Worm (Caenorhabditis elegans) whole organism, L4 larva: ENCODE measurements around the gene sre-2.

Experiments
- D1046.2 ChIP-seq: fragments of 200-800 bp; sonication (Bioruptor generic); IDR thresholded peaks from 2 replicates; pipeline ENCODE4 v1.3.6; 2022; ENCODE audit warnings: missing genetic modification characterization, missing compliant biosample characterization
- F10B5.3 ChIP-seq: sonication (generic microtip); optimal IDR thresholded peaks from 2 replicates; lab custom pipeline; 2016; ENCODE audit warnings: mild to moderate bottlenecking, missing genetic modification characterization, missing compliant biosample characterization
- F26F4.8 ChIP-seq: fragments of 200-800 bp; sonication (Bioruptor generic); conservative IDR thresholded peaks from 2 replicates; pipeline ENCODE4 v1.3.6; 2022; ENCODE audit warnings: missing genetic modification characterization, missing compliant biosample characterization
- F37D6.2 ChIP-seq: sonication (generic microtip); optimal IDR thresholded peaks from 2 replicates; lab custom pipeline; 2016; ENCODE audit warnings: mild to moderate bottlenecking, missing genetic modification characterization, missing compliant biosample characterization
- F44E2.7 ChIP-seq: fragments of 200-800 bp; sonication (Bioruptor generic); IDR thresholded peaks from 2 replicates; pipeline ENCODE4 v2.1.2; 2022; ENCODE audit warnings: missing genetic modification characterization, missing compliant biosample characterization
- F49E8.2 ChIP-seq: sonication (generic microtip); optimal IDR thresholded peaks from 2 replicates; lab custom pipeline; 2016; ENCODE audit warnings: missing compliant biosample characterization, mild to moderate bottlenecking, missing genetic modification characterization, borderline replicate concordance
- R02D3.7 ChIP-seq: fragments of 150-350 bp; sonication (generic microtip); optimal IDR thresholded peaks from 3 replicates; lab custom pipeline; 2014; ENCODE audit warnings: missing biosample characterization, missing genetic modification characterization
- Y105C5A.15 ChIP-seq: fragments of 200-800 bp; sonication (Bioruptor generic); IDR thresholded peaks from 2 replicates; pipeline ENCODE4 v1.3.6; 2022; ENCODE audit warnings: missing genetic modification characterization, missing compliant biosample characterization
- Y5F2A.4 ChIP-seq: fragments of 200-800 bp; sonication (Bioruptor generic); optimal IDR thresholded peaks from 2 replicates; lab custom pipeline; 2018; ENCODE audit warnings: mild to moderate bottlenecking, missing genetic modification characterization, missing compliant biosample characterization
- ZK337.2 ChIP-seq: fragments of 200-800 bp; sonication (Bioruptor generic); IDR thresholded peaks from 2 replicates; pipeline ENCODE4 v1.3.6; 2022; ENCODE audit warnings: missing genetic modification reagents, missing genetic modification characterization, missing compliant biosample characterization
- aha-1 ChIP-seq: fragments of 150-350 bp; peaks from one replicate; lab custom pipeline; 2014; ENCODE audit warnings: missing biosample characterization, missing genetic modification characterization
- ama-1 ChIP-seq: fragments of 150-350 bp; optimal IDR thresholded peaks from 2 replicates; lab custom pipeline; 2014; ENCODE audit warnings: inconsistent platforms, mixed read lengths
- ceh-62 ChIP-seq: sonication (generic microtip); optimal IDR thresholded peaks from 2 replicates; lab custom pipeline; 2017; ENCODE audit warnings: missing biosample characterization, missing genetic modification characterization
- ces-1 ChIP-seq: fragments of 150-350 bp; sonication (generic microtip); optimal IDR thresholded peaks from 4 replicates; lab custom pipeline; 2014; ENCODE audit warnings: missing biosample characterization, missing genetic modification reagents, missing genetic modification characterization
- cey-2 ChIP-seq: sonication (generic microtip); optimal IDR thresholded peaks from 3 replicates; lab custom pipeline; 2017; ENCODE audit warnings: missing genetic modification characterization, mild to moderate bottlenecking, missing compliant biosample characterization, antibody characterized with exemption, borderline replicate concordance; ENCODE audit not compliant: insufficient read depth
- ctbp-1 ChIP-seq: fragments of 200-800 bp; sonication (Bioruptor generic); IDR thresholded peaks from 2 replicates; pipeline ENCODE4 v1.3.6; 2022; ENCODE audit warnings: missing genetic modification reagents, missing genetic modification characterization, missing compliant biosample characterization
- daf-12 ChIP-seq: fragments of 150-350 bp; optimal IDR thresholded peaks from 2 replicates; lab custom pipeline; 2014; ENCODE audit warnings: missing biosample characterization, missing genetic modification reagents, missing genetic modification characterization
- daf-16 ChIP-seq, 3 experiments: sonication (generic microtip); optimal IDR thresholded peaks; 2 replicates each; lab custom pipeline; 2016 to 2017; ENCODE audit warnings: missing genetic modification characterization in 3 of 3, missing genetic modification reagents in 3 of 3, mild to moderate bottlenecking in 2 of 3, missing compliant biosample characterization in 2 of 3, missing biosample characterization in 1 of 3, moderate library complexity in 1 of 3
- dmd-6 ChIP-seq: fragments of 200-800 bp; sonication (Bioruptor generic); IDR thresholded peaks from 2 replicates; pipeline ENCODE4 v1.3.6; 2022; ENCODE audit warnings: missing genetic modification reagents, missing genetic modification characterization, missing compliant biosample characterization
- dmd-8 ChIP-seq: fragments of 200-800 bp; sonication (Bioruptor generic); IDR thresholded peaks from 2 replicates; pipeline ENCODE4 v1.3.6; 2022; ENCODE audit warnings: missing genetic modification characterization, missing compliant biosample characterization
- dmd-9 ChIP-seq: fragments of 200-800 bp; sonication (Bioruptor generic); IDR thresholded peaks from 2 replicates; pipeline ENCODE4 v1.3.6; 2022; ENCODE audit warnings: missing genetic modification reagents, missing genetic modification characterization, missing compliant biosample characterization
- duxl-1 ChIP-seq: sonication (generic microtip); optimal IDR thresholded peaks from 2 replicates; lab custom pipeline; 2016; ENCODE audit warnings: mild to moderate bottlenecking, missing genetic modification characterization, moderate library complexity, missing compliant biosample characterization; ENCODE audit not compliant: poor library complexity
- dve-1 ChIP-seq: sonication (generic microtip); optimal IDR thresholded peaks from 2 replicates; lab custom pipeline; 2017; ENCODE audit warnings: antibody characterized with exemption, mild to moderate bottlenecking, missing genetic modification characterization, missing compliant biosample characterization; ENCODE audit not compliant: insufficient read depth
- egl-43 ChIP-seq: fragments of 200-800 bp; sonication (Bioruptor generic); IDR thresholded peaks from 2 replicates; pipeline ENCODE4 v1.3.6; 2022; ENCODE audit warnings: missing genetic modification reagents, missing genetic modification characterization, missing compliant biosample characterization
- gei-8 ChIP-seq: fragments of 200-800 bp; sonication (Bioruptor generic); optimal IDR thresholded peaks from 2 replicates; lab custom pipeline; 2018; ENCODE audit warnings: mild to moderate bottlenecking, missing genetic modification characterization, missing compliant biosample characterization
- lin-1 ChIP-seq: fragments of 200-800 bp; sonication (Bioruptor generic); IDR thresholded peaks from 2 replicates; pipeline ENCODE4 v1.3.6; 2022; ENCODE audit warnings: missing genetic modification reagents, missing genetic modification characterization, missing compliant biosample characterization
- lin-13 ChIP-seq: fragments of 150-350 bp; optimal IDR thresholded peaks from 2 replicates; lab custom pipeline; 2014; ENCODE audit warnings: missing biosample characterization, missing genetic modification reagents, missing genetic modification characterization
- lin-15B ChIP-seq: fragments of 150-350 bp; sonication (generic microtip); optimal IDR thresholded peaks from 3 replicates; lab custom pipeline; 2014; ENCODE audit warnings: missing biosample characterization, missing genetic modification characterization
- lin-29 ChIP-seq: fragments of 200-800 bp; sonication (Bioruptor generic); IDR thresholded peaks from 2 replicates; pipeline ENCODE4 v1.3.6; 2022; ENCODE audit warnings: missing genetic modification reagents, missing genetic modification characterization, missing compliant biosample characterization
- lin-39 ChIP-seq: fragments of 150-350 bp; optimal IDR thresholded peaks from 2 replicates; lab custom pipeline; 2014; ENCODE audit warnings: missing biosample characterization, missing genetic modification reagents, missing genetic modification characterization
- lir-3 ChIP-seq: sonication (generic microtip); optimal IDR thresholded peaks from 2 replicates; lab custom pipeline; 2016; ENCODE audit warnings: mild to moderate bottlenecking, missing genetic modification characterization, missing compliant biosample characterization
- lsy-2 ChIP-seq, 2 experiments: fragments of 150-350 bp in 1 of 2; sonication (generic microtip) in 1 of 2; optimal IDR thresholded peaks; 2 replicates each; lab custom pipeline; 2014 to 2017; ENCODE audit warnings: missing biosample characterization in 2 of 2, missing genetic modification characterization in 2 of 2
- mdl-1 ChIP-seq, 2 experiments: fragments of 150-350 bp in 1 of 2; sonication (generic microtip) in 1 of 2; optimal IDR thresholded peaks; 2 replicates each; lab custom pipeline; 2014 to 2017; ENCODE audit warnings: missing biosample characterization in 2 of 2, missing genetic modification characterization in 2 of 2
- mep-1 ChIP-seq: fragments of 150-350 bp; sonication (generic microtip); optimal IDR thresholded peaks from 3 replicates; lab custom pipeline; 2014; ENCODE audit warnings: missing biosample characterization, missing genetic modification characterization
- mxl-2 ChIP-seq: fragments of 200-800 bp; sonication (Bioruptor generic); conservative IDR thresholded peaks from 2 replicates; pipeline ENCODE4 v1.3.6; 2022; ENCODE audit warnings: missing genetic modification reagents, missing genetic modification characterization, missing compliant biosample characterization
- nhr-102 ChIP-seq: sonication (generic microtip); optimal IDR thresholded peaks from 2 replicates; lab custom pipeline; 2016; ENCODE audit warnings: mild to moderate bottlenecking, missing genetic modification characterization, moderate library complexity, missing compliant biosample characterization
- nhr-11 ChIP-seq: fragments of 150-350 bp; optimal IDR thresholded peaks from 2 replicates; lab custom pipeline; 2014; ENCODE audit warnings: missing biosample characterization, missing genetic modification characterization
- nhr-111 ChIP-seq: fragments of 200-800 bp; sonication (Bioruptor generic); optimal IDR thresholded peaks from 2 replicates; lab custom pipeline; 2018; ENCODE audit warnings: mild to moderate bottlenecking, missing genetic modification characterization, missing compliant biosample characterization
- nhr-237 ChIP-seq: sonication (generic microtip); optimal IDR thresholded peaks from 2 replicates; lab custom pipeline; 2017; ENCODE audit warnings: missing biosample characterization, missing genetic modification characterization
- nhr-6 ChIP-seq: fragments of 150-350 bp; optimal IDR thresholded peaks from 2 replicates; lab custom pipeline; 2014; ENCODE audit warnings: missing biosample characterization, missing genetic modification characterization
- saeg-2 ChIP-seq: fragments of 200-800 bp; sonication (Bioruptor generic); IDR thresholded peaks from 2 replicates; pipeline ENCODE4 v1.3.6; 2022; ENCODE audit warnings: missing genetic modification reagents, missing genetic modification characterization, missing compliant biosample characterization
- sdz-12 ChIP-seq: fragments of 200-800 bp; sonication (Bioruptor generic); optimal IDR thresholded peaks from 2 replicates; lab custom pipeline; 2018; ENCODE audit warnings: mild to moderate bottlenecking, missing genetic modification characterization, missing compliant biosample characterization
- set-16 ChIP-seq: fragments of 200-800 bp; sonication (Bioruptor generic); IDR thresholded peaks from 2 replicates; pipeline ENCODE4 v1.3.6; 2022; ENCODE audit warnings: missing genetic modification reagents, missing genetic modification characterization, missing compliant biosample characterization
- snpc-1.2 ChIP-seq: fragments of 200-800 bp; sonication (Bioruptor generic); IDR thresholded peaks from 2 replicates; pipeline ENCODE4 v1.3.6; 2022; ENCODE audit warnings: missing genetic modification reagents, missing genetic modification characterization, missing compliant biosample characterization
- tag-97 ChIP-seq: fragments of 200-800 bp; sonication (Bioruptor generic); IDR thresholded peaks from 2 replicates; pipeline ENCODE4 v1.3.6; 2022; ENCODE audit warnings: missing genetic modification characterization, missing compliant biosample characterization
- tra-1 ChIP-seq: fragments of 200-800 bp; sonication (Bioruptor generic); IDR thresholded peaks from 2 replicates; pipeline ENCODE4 v1.3.6; 2022; ENCODE audit warnings: missing genetic modification reagents, missing genetic modification characterization, missing compliant biosample characterization
- unc-62 ChIP-seq, 3 experiments: fragments of 150-350 bp in 1 of 3; sonication (generic microtip); optimal IDR thresholded peaks in 2 of 3; peaks in 1 of 3; 1 replicate in 1 of 3; 2 replicates in 2 of 3; lab custom pipeline; 2014 to 2017; ENCODE audit warnings: missing biosample characterization in 3 of 3, missing genetic modification characterization in 3 of 3, missing genetic modification reagents in 3 of 3, missing genotype in 1 of 3
- zag-1 ChIP-seq: fragments of 150-350 bp; optimal IDR thresholded peaks from 2 replicates; lab custom pipeline; 2014; ENCODE audit warnings: missing biosample characterization, missing genetic modification characterization
- zfp-2 ChIP-seq: sonication (generic microtip); optimal IDR thresholded peaks from 2 replicates; lab custom pipeline; 2016; ENCODE audit warnings: mild to moderate bottlenecking, missing genetic modification characterization, missing compliant biosample characterization
- zfp-3 ChIP-seq: fragments of 200-800 bp; sonication (Bioruptor generic); conservative IDR thresholded peaks from 2 replicates; pipeline ENCODE4 v1.3.6; 2022; ENCODE audit warnings: missing genetic modification reagents, missing genetic modification characterization, missing compliant biosample characterization
- ztf-11 ChIP-seq: fragments of 150-350 bp; optimal IDR thresholded peaks from 2 replicates; lab custom pipeline; 2014; ENCODE audit warnings: missing biosample characterization, missing genetic modification characterization

Gene sre-2

DNA sequence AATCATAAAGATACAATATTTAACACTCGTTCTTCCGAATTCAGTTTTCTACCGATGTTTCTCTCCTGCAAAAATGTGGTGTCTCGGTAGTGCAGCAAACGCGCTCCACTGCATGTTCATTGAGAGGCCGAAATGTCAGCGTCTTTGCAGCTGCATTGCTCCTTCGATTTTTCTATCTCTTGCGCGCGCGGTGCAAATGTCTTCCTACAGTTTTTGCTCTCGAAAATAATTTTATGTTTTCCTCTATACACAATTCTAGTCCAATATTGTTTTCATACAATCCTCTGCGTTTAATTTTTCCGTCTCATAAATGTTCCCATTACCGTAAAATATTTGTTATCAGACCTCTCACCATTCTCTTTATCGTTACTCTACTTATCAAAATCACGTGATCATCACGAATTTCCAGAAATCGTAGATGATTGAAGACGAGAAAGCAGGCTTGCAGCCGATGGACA lies 39.6 kb downstream of the sre-2 start, which contains the start of gene ufd-2 (continued):
- TF ChIP-seq set-16 (GFP tag; lab: Robert Waterston, UW) = no peak
- peak; percentile 70 for TF ChIP-seq nhr-11 (tag; lab: Kevin White, UChicago)
- TF ChIP-seq mxl-2 (GFP tag; lab: Robert Waterston, UW) = no peak
- TF ChIP-seq duxl-1 = no peak
- TF ChIP-seq D1046.2 (GFP tag; lab: Robert Waterston, UW) = no peak
- no peak; the same call in 1 of the 2 replicates for TF ChIP-seq dmd-6 (GFP tag; lab: Robert Waterston, UW)
- TF ChIP-seq ama-1 (lab: Kevin White, UChicago) = no peak
- TF ChIP-seq egl-43 (GFP tag; lab: Robert Waterston, UW) = no peak
- TF ChIP-seq R02D3.7 = no peak
- TF ChIP-seq lir-3 (tag; lab: Kevin White, UChicago) = no peak
- no peak for TF ChIP-seq snpc-1.2
- TF ChIP-seq F10B5.3 (tag; lab: Kevin White, UChicago) = no peak
- no peak for TF ChIP-seq Y105C5A.15
- no peak for TF ChIP-seq zfp-3 (GFP tag; lab: Robert Waterston, UW)
- no peak for TF ChIP-seq F49E8.2 (tag; lab: Kevin White, UChicago)
- no peak for TF ChIP-seq daf-16 (GFP tag; optimal IDR thresholded peaks at IDR 0.05; lab: Kevin White, UChicago)
- peak; percentile 64 for TF ChIP-seq daf-16 (tag; optimal IDR thresholded peaks at IDR 0.05; lab: Kevin White, UChicago)
- peak; percentile 80 for TF ChIP-seq lin-13 (GFP tag; lab: Kevin White, UChicago)
- no peak for TF ChIP-seq dmd-9 (GFP tag; lab: Robert Waterston, UW)
- no peak for TF ChIP-seq F26F4.8
- TF ChIP-seq ces-1 (GFP tag; lab: Kevin White, UChicago) = no peak
- TF ChIP-seq lin-1 = no peak
- peak in 1 of 2 experiments; percentile 26 for TF ChIP-seq mdl-1 (tag; optimal IDR thresholded peaks at IDR 0.05; lab: Kevin White, UChicago)
- peak; percentile 45 for TF ChIP-seq dve-1 (tag; lab: Kevin White, UChicago)
- no peak for TF ChIP-seq ZK337.2
- peak; percentile 2 for TF ChIP-seq aha-1
- no peak for TF ChIP-seq tag-97 (GFP tag; lab: Robert Waterston, UW)
- peak; percentile 23 for TF ChIP-seq F37D6.2 (tag; lab: Kevin White, UChicago)
- TF ChIP-seq lin-39 = no peak
- peak; percentile 26 for TF ChIP-seq nhr-6
- no peak for TF ChIP-seq saeg-2
- no peak for TF ChIP-seq cey-2 (tag; lab: Kevin White, UChicago)
- TF ChIP-seq nhr-237 (tag; lab: Kevin White, UChicago) = no peak
- no peak for TF ChIP-seq zfp-2 (tag; lab: Kevin White, UChicago)
- peak; percentile 84 for TF ChIP-seq mep-1 (tag; lab: Kevin White, UChicago)
- no peak for TF ChIP-seq ceh-62 (tag; lab: Kevin White, UChicago)
- TF ChIP-seq unc-62 (GFP tag; optimal IDR thresholded peaks at IDR 0.05 in 1 of 2; lab: Kevin White, UChicago) = peak in 1 of 2 experiments; percentile 85
- TF ChIP-seq unc-62 (tag; optimal IDR thresholded peaks at IDR 0.05; lab: Kevin White, UChicago) = no peak
- no peak for TF ChIP-seq F44E2.7
- no peak for TF ChIP-seq daf-12
- TF ChIP-seq lsy-2 (tag; optimal IDR thresholded peaks at IDR 0.05; lab: Kevin White, UChicago) = peak; percentile 10 to 76
- no peak for TF ChIP-seq Y5F2A.4
- TF ChIP-seq ztf-11 (tag; lab: Kevin White, UChicago) = no peak
- TF ChIP-seq tra-1 (GFP tag; lab: Robert Waterston, UW) = no peak
- no peak for TF ChIP-seq dmd-8 (GFP tag; lab: Robert Waterston, UW)
- no peak for TF ChIP-seq ctbp-1 (GFP tag; lab: Robert Waterston, UW)
- no peak for TF ChIP-seq nhr-102 (tag; lab: Kevin White, UChicago)
- no peak for TF ChIP-seq lin-29 (GFP tag; lab: Robert Waterston, UW)
- no peak for TF ChIP-seq lin-15B (tag; lab: Kevin White, UChicago)
- TF ChIP-seq gei-8 (GFP tag; lab: Kevin White, UChicago) = no peak
- TF ChIP-seq zag-1 (tag; lab: Kevin White, UChicago) = no peak
- no peak for TF ChIP-seq nhr-111 (GFP tag; lab: Kevin White, UChicago)
- no peak for TF ChIP-seq sdz-12
